Worm (Caenorhabditis elegans) whole organism, early embryonic: ENCODE data around the gene eff-1.

Experiments
- B0310.2 ChIP-seq: sonication (generic microtip); optimal IDR thresholded peaks from 2 replicates; lab custom pipeline; 2016; ENCODE audit warnings: mild to moderate bottlenecking, missing genetic modification characterization, missing compliant biosample characterization
- F13C5.2 ChIP-seq: sonication (generic microtip); optimal IDR thresholded peaks from 2 replicates; lab custom pipeline; 2017; ENCODE audit warnings: mild to moderate bottlenecking, missing genetic modification characterization, inconsistent platforms, missing compliant biosample characterization
- aly-1 ChIP-seq: sonication (generic microtip); optimal IDR thresholded peaks from 2 replicates; lab custom pipeline; 2016; ENCODE audit warnings: missing genetic modification characterization, missing compliant biosample characterization
- ama-1 ChIP-seq: fragments of 150-350 bp; optimal IDR thresholded peaks from 2 replicates; lab custom pipeline; 2014
- ceh-13 ChIP-seq: fragments of 200-800 bp; sonication (Bioruptor generic); optimal IDR thresholded peaks from 2 replicates; lab custom pipeline; 2018; ENCODE audit warnings: mild to moderate bottlenecking, missing genetic modification characterization, missing compliant biosample characterization
- ceh-36 ChIP-seq: sonication (generic microtip); optimal IDR thresholded peaks from 2 replicates; lab custom pipeline; 2016; ENCODE audit warnings: missing genetic modification characterization, inconsistent platforms, missing compliant biosample characterization
- ets-7 ChIP-seq: sonication (generic microtip); optimal IDR thresholded peaks from 2 replicates; lab custom pipeline; 2016; ENCODE audit warnings: missing genotype, missing genetic modification characterization, missing compliant biosample characterization
- flt-1 ChIP-seq: fragments of 200-800 bp; sonication (Bioruptor generic); IDR thresholded peaks from 2 replicates; pipeline ENCODE4 v1.3.6; 2022; ENCODE audit warnings: missing genetic modification characterization, missing compliant biosample characterization
- hmbx-1 ChIP-seq: sonication (generic microtip); optimal IDR thresholded peaks from 2 replicates; lab custom pipeline; 2016; ENCODE audit warnings: mild to moderate bottlenecking, missing genetic modification characterization, missing compliant biosample characterization
- hmg-4 ChIP-seq: fragments of 200-800 bp; sonication (Bioruptor generic); optimal IDR thresholded peaks from 2 replicates; lab custom pipeline; 2018; ENCODE audit warnings: mild to moderate bottlenecking, missing genetic modification characterization, missing compliant biosample characterization
- hnd-1 ChIP-seq: sonication (generic microtip); optimal IDR thresholded peaks from 2 replicates; lab custom pipeline; 2016; ENCODE audit warnings: missing genetic modification characterization, missing compliant biosample characterization
- pes-1 ChIP-seq: fragments of 200-800 bp; sonication (Bioruptor generic); IDR thresholded peaks from 2 replicates; pipeline ENCODE4 v1.3.6; 2022; ENCODE audit warnings: missing genetic modification reagents, missing genetic modification characterization, missing compliant biosample characterization
- scrt-1 ChIP-seq: fragments of 200-800 bp; sonication (Bioruptor generic); IDR thresholded peaks from 2 replicates; pipeline ENCODE4 v1.3.6; 2022; ENCODE audit warnings: missing genetic modification characterization, missing compliant biosample characterization
- sea-1 ChIP-seq: fragments of 200-800 bp; sonication (Bioruptor generic); conservative IDR thresholded peaks from 2 replicates; pipeline ENCODE4 v1.3.6; 2022; ENCODE audit warnings: missing genetic modification characterization, missing compliant biosample characterization
- tbx-11 ChIP-seq: fragments of 200-800 bp; sonication (Bioruptor generic); IDR thresholded peaks from 2 replicates; pipeline ENCODE4 v1.3.6; 2022; ENCODE audit warnings: missing genetic modification characterization, missing compliant biosample characterization
- tbx-37 ChIP-seq: fragments of 200-800 bp; sonication (Bioruptor generic); conservative IDR thresholded peaks from 2 replicates; pipeline ENCODE4 v1.3.6; 2022; ENCODE audit warnings: missing genetic modification reagents, missing genetic modification characterization, missing compliant biosample characterization
- tra-4 ChIP-seq: sonication (generic microtip); optimal IDR thresholded peaks from 2 replicates; lab custom pipeline; 2017; ENCODE audit warnings: missing genetic modification characterization, missing compliant biosample characterization

eff-1 gene

ce11 chrII:8388001-8388513, 41.6 kb downstream of the eff-1 start, which contains the start of gene drd-1:
drd-1 (plus strand) TSS chrII:8388051.
- TF ChIP-seq pes-1 (GFP tag; lab: Robert Waterston, UW) (no peak), tbx-37 (GFP tag; lab: Robert Waterston, UW) (no peak), hmbx-1 (tag; lab: Kevin White, UChicago) (no peak), scrt-1 (GFP tag; lab: Robert Waterston, UW) (no peak), hnd-1 (tag; lab: Kevin White, UChicago) (no peak)

- TF ChIP-seq tra-4 (tag; lab: Kevin White, UChicago) (no peak), F13C5.2 (tag; lab: Kevin White, UChicago) (no peak), pes-1 (GFP tag; lab: Robert Waterston, UW) (no peak), B0310.2 (no peak), flt-1 (no peak), hnd-1 (tag; lab: Kevin White, UChicago) (no peak), ets-7 (tag; lab: Kevin White, UChicago) (no peak), hmg-4 (GFP tag; lab: Kevin White, UChicago) (no peak), hmbx-1 (tag; lab: Kevin White, UChicago) (no peak), scrt-1 (GFP tag; lab: Robert Waterston, UW) (no peak), ceh-36 (no peak), tbx-37 (GFP tag; lab: Robert Waterston, UW) (no peak), ama-1 (no peak), aly-1 (tag; lab: Kevin White, UChicago) (no peak), tbx-11 (GFP tag; lab: Robert Waterston, UW) (no peak), sea-1 (no peak), ceh-13 (GFP tag; lab: Kevin White, UChicago) (no peak)
These were observed 44.3 kb downstream of the eff-1 start, which contains the start of gene F49E12.10 for ce11 chrII:8390751-8391150. F49E12.10 (plus strand) TSS chrII:8391051.

DNA sequence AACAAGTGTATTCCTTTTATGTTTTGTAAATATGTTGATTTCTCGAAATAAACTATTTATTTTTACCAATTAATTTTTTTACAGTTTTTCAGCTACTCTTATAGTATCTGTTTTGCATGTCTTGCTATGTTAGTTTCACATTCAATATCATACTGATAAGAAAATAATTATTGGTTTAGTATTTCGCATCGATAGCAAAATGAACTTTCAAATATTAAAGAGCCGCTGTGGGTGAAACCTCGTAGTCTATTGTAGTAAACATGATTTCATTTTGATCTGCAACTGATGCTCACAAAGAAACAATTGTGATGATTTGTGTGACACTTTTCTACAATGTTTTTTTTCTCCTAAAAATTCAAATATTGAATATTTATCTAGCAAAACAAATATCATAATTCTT, 45.7 kb downstream of the eff-1 start:
- TF ChIP-seq sea-1, result no peak
- no peak for TF ChIP-seq flt-1
- TF ChIP-seq scrt-1 (GFP tag; lab: Robert Waterston, UW), result no peak
- no peak for TF ChIP-seq tbx-11 (GFP tag; lab: Robert Waterston, UW)
- no peak for TF ChIP-seq ama-1
- TF ChIP-seq hmg-4 (GFP tag; lab: Kevin White, UChicago), result no peak
- no peak for TF ChIP-seq F13C5.2 (tag; lab: Kevin White, UChicago)

DNA sequence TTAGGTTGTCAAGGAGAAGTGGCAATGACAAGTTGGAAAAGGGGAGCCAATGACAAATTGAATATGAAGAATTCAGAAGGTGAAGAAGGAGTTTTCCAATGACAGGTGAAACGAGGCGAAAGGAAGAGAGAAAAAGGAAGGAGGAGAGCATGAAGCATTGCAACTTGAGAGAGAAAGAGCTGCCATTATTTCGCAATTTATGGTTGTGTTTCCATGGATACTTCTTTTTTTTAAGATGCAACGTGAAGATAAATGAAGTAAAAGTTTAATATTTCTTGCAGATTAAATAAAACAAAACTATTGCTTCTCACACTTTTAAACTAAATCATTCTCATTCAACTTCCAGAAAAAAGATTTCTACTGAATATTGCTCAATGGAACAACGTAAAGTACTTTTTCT, 47.7 kb downstream of the eff-1 start, which contains the start of gene F49E12.8:
TSS of gene F49E12.8 (minus strand) at position 101 of the 400 bp plus-strand sequence.
- no peak for TF ChIP-seq sea-1
- no peak for TF ChIP-seq B0310.2
- no peak for TF ChIP-seq hmg-4 (GFP tag; lab: Kevin White, UChicago)
- TF ChIP-seq hnd-1 (tag; lab: Kevin White, UChicago), result no peak
- no peak for TF ChIP-seq ceh-13 (GFP tag; lab: Kevin White, UChicago)

ce11 chrII:8396041-8396440, 49.6 kb downstream of the eff-1 start, which contains the start of gene F49E12.7:
F49E12.7 (minus strand) TSS chrII:8396141.
- no peak for TF ChIP-seq ama-1
- TF ChIP-seq ets-7 (tag; lab: Kevin White, UChicago), result no peak
- no peak for TF ChIP-seq tbx-37 (GFP tag; lab: Robert Waterston, UW)
- no peak for TF ChIP-seq B0310.2
- no peak for TF ChIP-seq F13C5.2 (tag; lab: Kevin White, UChicago)
- no peak for TF ChIP-seq ceh-13 (GFP tag; lab: Kevin White, UChicago)
- TF ChIP-seq sea-1, result no peak
- no peak for TF ChIP-seq tra-4 (tag; lab: Kevin White, UChicago)
- no peak for TF ChIP-seq pes-1 (GFP tag; lab: Robert Waterston, UW)
- no peak for TF ChIP-seq ceh-36
- no peak for TF ChIP-seq hmbx-1 (tag; lab: Kevin White, UChicago)
- TF ChIP-seq aly-1 (tag; lab: Kevin White, UChicago), result no peak
- no peak for TF ChIP-seq scrt-1 (GFP tag; lab: Robert Waterston, UW)
- TF ChIP-seq hmg-4 (GFP tag; lab: Kevin White, UChicago), result no peak
- no peak for TF ChIP-seq flt-1
- TF ChIP-seq tbx-11 (GFP tag; lab: Robert Waterston, UW), result no peak

- TF ChIP-seq sea-1, result no peak
- TF ChIP-seq aly-1 (tag; lab: Kevin White, UChicago), result no peak
- TF ChIP-seq ceh-36, result no peak
- TF ChIP-seq pes-1 (GFP tag; lab: Robert Waterston, UW), result no peak
- TF ChIP-seq ceh-13 (GFP tag; lab: Kevin White, UChicago), result no peak
- TF ChIP-seq hmbx-1 (tag; lab: Kevin White, UChicago), result no peak
These were observed 52.6 kb downstream of the eff-1 start, which contains the start of gene dod-23 for ce11 chrII:8399064-8399463. dod-23 (minus strand) TSS chrII:8399164.

ce11 chrII:8399997-8400396, 53.5 kb downstream of the eff-1 start:
- no peak for TF ChIP-seq hmbx-1 (tag; lab: Kevin White, UChicago)
- TF ChIP-seq tra-4 (tag; lab: Kevin White, UChicago), result no peak
- TF ChIP-seq ceh-13 (GFP tag; lab: Kevin White, UChicago), result no peak
- no peak for TF ChIP-seq pes-1 (GFP tag; lab: Robert Waterston, UW)
- TF ChIP-seq scrt-1 (GFP tag; lab: Robert Waterston, UW), result no peak
- no peak for TF ChIP-seq ceh-36
- no peak for TF ChIP-seq F13C5.2 (tag; lab: Kevin White, UChicago)
- TF ChIP-seq aly-1 (tag; lab: Kevin White, UChicago), result no peak
- TF ChIP-seq hnd-1 (tag; lab: Kevin White, UChicago), result no peak
- no peak for TF ChIP-seq ets-7 (tag; lab: Kevin White, UChicago)
- no peak for TF ChIP-seq B0310.2
- TF ChIP-seq flt-1, result no peak
- no peak for TF ChIP-seq tbx-11 (GFP tag; lab: Robert Waterston, UW)
- TF ChIP-seq sea-1, result no peak
- no peak for TF ChIP-seq hmg-4 (GFP tag; lab: Kevin White, UChicago)
- no peak for TF ChIP-seq ama-1
- TF ChIP-seq tbx-37 (GFP tag; lab: Robert Waterston, UW), result no peak
